Worm (Caenorhabditis elegans): ENCODE results near the gene Y43F8B.1.

DNA sequence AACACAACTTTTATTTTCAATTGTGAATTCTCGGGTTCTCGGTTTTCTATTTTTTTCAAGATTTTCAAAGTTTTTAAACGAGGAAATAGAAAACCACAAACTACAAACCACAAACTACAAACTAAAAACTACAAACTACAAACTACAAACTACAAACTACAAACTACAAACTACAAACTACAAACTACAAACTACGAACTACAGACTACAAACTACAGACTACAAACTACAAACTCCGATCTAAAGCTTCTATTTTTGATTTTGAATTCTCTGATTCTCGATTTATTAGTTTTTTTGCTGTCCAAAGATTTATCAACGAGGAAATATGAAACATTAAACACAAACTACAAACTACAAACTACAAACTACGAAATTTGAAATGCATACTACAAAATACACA lies 4.3 kb upstream of the Y43F8B.1 start:
- TF ChIP-seq ztf-29 (GFP tag; IDR thresholded peaks at IDR 0.05), result no peak
- no peak for TF ChIP-seq ref-1 (GFP tag; conservative IDR thresholded peaks at IDR 0.05)
- no peak for TF ChIP-seq klf-2 (GFP tag; conservative IDR thresholded peaks at IDR 0.05)
- TF ChIP-seq flt-1 (GFP tag; IDR thresholded peaks at IDR 0.05), result no peak

Measured in whole organism, midembryonic.